Fruit fly (Drosophila melanogaster) whole organism, embryonic: ENCODE results near the gene CG12020.

Source experiments
- Antp ChIP-seq: fragments of 200-800 bp; sonication (Bioruptor generic); optimal IDR thresholded peaks from 3 replicates; lab custom pipeline; 2016; ENCODE audit warnings: missing biosample characterization, missing genetic modification characterization
- Atf3 ChIP-seq: fragments of 200-800 bp; sonication (Bioruptor generic); optimal IDR thresholded peaks from 3 replicates; lab custom pipeline; 2016; ENCODE audit warnings: missing biosample characterization, missing genetic modification characterization
- C15 ChIP-seq: fragments of 200-800 bp; sonication (Bioruptor generic); IDR thresholded peaks from 3 replicates; pipeline ENCODE4 v1.3.6; 2022; ENCODE audit warnings: missing biosample characterization, missing genetic modification characterization
- CG10209 ChIP-seq: fragments of 200-800 bp; sonication (Bioruptor generic); optimal IDR thresholded peaks from 3 replicates; lab custom pipeline; 2017; ENCODE audit warnings: missing biosample characterization, mild to moderate bottlenecking, missing genetic modification characterization, missing genetic modification reagents
- CG10431 ChIP-seq: fragments of 200-800 bp; sonication (Bioruptor generic); optimal IDR thresholded peaks from 3 replicates; lab custom pipeline; 2018; ENCODE audit warnings: missing biosample characterization, mild to moderate bottlenecking, missing genetic modification characterization
- CG11247 ChIP-seq: fragments of 200-800 bp; sonication (Bioruptor generic); IDR thresholded peaks from 2 replicates; pipeline ENCODE4 v1.3.6; 2022; ENCODE audit warnings: missing biosample characterization, missing genetic modification characterization
- CG11504 ChIP-seq: fragments of 200-800 bp; sonication (Bioruptor generic); optimal IDR thresholded peaks from 3 replicates; lab custom pipeline; 2019; ENCODE audit warnings: missing biosample characterization, mild to moderate bottlenecking, missing genetic modification characterization, moderate library complexity
- CG12155 ChIP-seq: fragments of 200-800 bp; sonication (Bioruptor generic); optimal IDR thresholded peaks from 3 replicates; lab custom pipeline; 2016; ENCODE audit warnings: missing biosample characterization, missing genetic modification characterization
- CG12769 ChIP-seq: fragments of 200-800 bp; sonication (Bioruptor generic); optimal IDR thresholded peaks from 2 replicates; lab custom pipeline; 2019; ENCODE audit warnings: missing biosample characterization, mild to moderate bottlenecking, missing genetic modification characterization, moderate library complexity
- CG14050 ChIP-seq: fragments of 200-800 bp; sonication (Bioruptor generic); IDR thresholded peaks from 3 replicates; pipeline ENCODE4 v1.3.6; 2022; ENCODE audit warnings: missing biosample characterization, missing genetic modification characterization
- CG17361 ChIP-seq: fragments of 200-800 bp; sonication (Bioruptor generic); IDR thresholded peaks from 3 replicates; pipeline ENCODE4 v1.3.6; 2022; ENCODE audit warnings: missing biosample characterization, missing genetic modification characterization
- CG2116 ChIP-seq: fragments of 200-800 bp; sonication (Bioruptor generic); optimal IDR thresholded peaks from 3 replicates; lab custom pipeline; 2018; ENCODE audit warnings: missing biosample characterization, mild to moderate bottlenecking, missing genetic modification characterization
- CG2129 ChIP-seq: fragments of 200-800 bp; sonication (Bioruptor generic); IDR thresholded peaks from 2 replicates; pipeline ENCODE4 v1.3.6; 2022; ENCODE audit warnings: missing biosample characterization, missing genetic modification characterization; ENCODE audit not compliant: partially characterized antibody
- CG30403 ChIP-seq: fragments of 200-800 bp; sonication (Bioruptor generic); optimal IDR thresholded peaks from 3 replicates; lab custom pipeline; 2016; ENCODE audit warnings: missing biosample characterization, missing genetic modification characterization
- CG32532 ChIP-seq: fragments of 200-800 bp; sonication (Bioruptor generic); IDR thresholded peaks from 2 replicates; pipeline ENCODE4 v1.3.6; 2022; ENCODE audit warnings: missing biosample characterization, missing genetic modification characterization
- CG32767 ChIP-seq: fragments of 200-800 bp; sonication (Bioruptor generic); IDR thresholded peaks from 2 replicates; pipeline ENCODE4 v1.3.6; 2022; ENCODE audit warnings: missing biosample characterization, missing genetic modification characterization
- CG3726 ChIP-seq: fragments of 200-800 bp; sonication (Bioruptor generic); IDR thresholded peaks from 3 replicates; pipeline ENCODE4, ENCODE4 v1.3.6; 2022; ENCODE audit warnings: missing biosample characterization, missing genetic modification characterization
- CG6689 ChIP-seq: fragments of 200-800 bp; sonication (Bioruptor generic); IDR thresholded peaks from 2 replicates; pipeline ENCODE4 v1.3.6; 2022; ENCODE audit warnings: missing biosample characterization, missing genetic modification characterization
- CG7372 ChIP-seq: fragments of 200-800 bp; sonication (Bioruptor generic); IDR thresholded peaks from 2 replicates; pipeline ENCODE4 v1.3.6; 2022; ENCODE audit warnings: missing biosample characterization, missing genetic modification characterization
- CG8290 ChIP-seq, 3 experiments: fragments of 200-800 bp; sonication (Bioruptor generic); optimal IDR thresholded peaks; 2 replicates each; lab custom pipeline; 2016 to 2019; ENCODE audit warnings: missing biosample characterization in 3 of 3, missing genetic modification characterization in 3 of 3, mild to moderate bottlenecking in 2 of 3, moderate library complexity in 1 of 3
- Camta ChIP-seq: fragments of 200-800 bp; sonication (Bioruptor generic); optimal IDR thresholded peaks from 2 replicates; lab custom pipeline; 2016; ENCODE audit warnings: missing biosample characterization, missing genetic modification characterization
- Dip3 ChIP-seq: fragments of 200-800 bp; sonication (Bioruptor generic); optimal IDR thresholded peaks from 3 replicates; lab custom pipeline; 2016; ENCODE audit warnings: missing biosample characterization, missing genetic modification characterization
- Doc2 ChIP-seq: fragments of 200-800 bp; sonication (Bioruptor generic); IDR thresholded peaks from 2 replicates; pipeline ENCODE4 v1.3.6; 2022; ENCODE audit warnings: missing biosample characterization, missing genetic modification characterization
- Gsc ChIP-seq: fragments of 200-800 bp; sonication (Bioruptor generic); IDR thresholded peaks from 2 replicates; pipeline ENCODE4 v1.3.6; 2022; ENCODE audit warnings: missing biosample characterization, missing genetic modification characterization
- H2.0 ChIP-seq: fragments of 200-800 bp; sonication (Bioruptor generic); IDR thresholded peaks from 2 replicates; pipeline ENCODE4 v1.3.6; 2022; ENCODE audit warnings: missing biosample characterization, missing genetic modification characterization
- Hr3 ChIP-seq: fragments of 200-800 bp; sonication (Bioruptor generic); optimal IDR thresholded peaks from 3 replicates; lab custom pipeline; 2016; ENCODE audit warnings: missing biosample characterization, missing genetic modification characterization
- Jarid2 ChIP-seq: fragments of 200-800 bp; sonication (Bioruptor generic); optimal IDR thresholded peaks from 3 replicates; lab custom pipeline; 2017; ENCODE audit warnings: mild to moderate bottlenecking, missing biosample characterization, missing genetic modification reagents, missing genetic modification characterization
- Lpt ChIP-seq: fragments of >200 bp; optimal IDR thresholded peaks from 2 replicates; lab custom pipeline; 2018; ENCODE audit warnings: missing biosample characterization, missing genetic modification characterization
- MBD-R2 ChIP-seq: fragments of 200-800 bp; sonication (Bioruptor generic); IDR thresholded peaks from 2 replicates; pipeline ENCODE4 v1.3.6; 2022; ENCODE audit warnings: missing biosample characterization, missing genetic modification characterization
- Mad ChIP-seq: fragments of 200-800 bp; sonication (Bioruptor generic); optimal IDR thresholded peaks from 2 replicates; lab custom pipeline; 2016; ENCODE audit warnings: missing biosample characterization, missing genetic modification characterization
- Mrtf ChIP-seq: fragments of 200-800 bp; sonication (Bioruptor generic); IDR thresholded peaks from 3 replicates; pipeline ENCODE4 v1.3.6; 2022; ENCODE audit warnings: missing biosample characterization, missing genetic modification characterization
- NFAT ChIP-seq: fragments of 200-800 bp; sonication (Bioruptor generic); IDR thresholded peaks from 2 replicates; pipeline ENCODE4 v1.3.6; 2022; ENCODE audit warnings: missing biosample characterization, missing genetic modification characterization
- YL-1 ChIP-seq: fragments of 200-800 bp; sonication (Bioruptor generic); optimal IDR thresholded peaks from 3 replicates; lab custom pipeline; 2017; ENCODE audit warnings: missing biosample characterization, mild to moderate bottlenecking, missing genetic modification characterization
- bab2 ChIP-seq: fragments of 200-800 bp; sonication (Bioruptor generic); optimal IDR thresholded peaks from 2 replicates; lab custom pipeline; 2016; ENCODE audit warnings: missing biosample characterization, missing genetic modification characterization
- bcd ChIP-seq: fragments of 200-800 bp; sonication (Bioruptor generic); optimal IDR thresholded peaks from 2 replicates; lab custom pipeline; 2017; ENCODE audit warnings: missing biosample characterization, mild to moderate bottlenecking, missing genetic modification characterization
- btn ChIP-seq: fragments of 200-800 bp; sonication (Bioruptor generic); optimal IDR thresholded peaks from 2 replicates; lab custom pipeline; 2016; ENCODE audit warnings: missing biosample characterization, missing genetic modification characterization
- crc ChIP-seq: fragments of 200-800 bp; sonication (Bioruptor generic); optimal IDR thresholded peaks from 2 replicates; lab custom pipeline; 2016; ENCODE audit warnings: missing biosample characterization, missing genetic modification characterization
- eyg ChIP-seq: fragments of 200-800 bp; sonication (Bioruptor generic); optimal IDR thresholded peaks from 3 replicates; lab custom pipeline; 2016; ENCODE audit warnings: missing biosample characterization, missing genetic modification characterization
- fd96Cb ChIP-seq: fragments of 200-800 bp; sonication (Bioruptor generic); optimal IDR thresholded peaks from 2 replicates; lab custom pipeline; 2018; ENCODE audit warnings: missing biosample characterization, mild to moderate bottlenecking, missing genetic modification characterization, moderate library complexity
- grau ChIP-seq: fragments of 200-800 bp; optimal IDR thresholded peaks from 3 replicates; lab custom pipeline; 2019; ENCODE audit warnings: missing biosample characterization, mild to moderate bottlenecking, missing genetic modification characterization, moderate library complexity
- jing ChIP-seq: fragments of 200-800 bp; sonication (Bioruptor generic); optimal IDR thresholded peaks from 2 replicates; lab custom pipeline; 2018; ENCODE audit warnings: missing biosample characterization, mild to moderate bottlenecking, missing genetic modification characterization
- ken ChIP-seq: fragments of 200-800 bp; sonication (Bioruptor generic); IDR thresholded peaks from 3 replicates; pipeline ENCODE4 v1.3.6; 2022; ENCODE audit warnings: missing biosample characterization, missing genetic modification characterization
- kni ChIP-seq: fragments of 200-800 bp; sonication (Bioruptor generic); optimal IDR thresholded peaks from 3 replicates; lab custom pipeline; 2017; ENCODE audit warnings: mild to moderate bottlenecking, missing biosample characterization, missing genetic modification reagents, missing genetic modification characterization
- lilli ChIP-seq: fragments of 200-800 bp; sonication (Bioruptor generic); optimal IDR thresholded peaks from 3 replicates; lab custom pipeline; 2016; ENCODE audit warnings: missing biosample characterization, missing genetic modification characterization
- nerfin-2 ChIP-seq: fragments of 200-800 bp; sonication (Bioruptor generic); IDR thresholded peaks from 2 replicates; pipeline ENCODE4 v1.3.6; 2022; ENCODE audit warnings: missing biosample characterization, missing genetic modification characterization; ENCODE audit not compliant: partially characterized antibody
- peb ChIP-seq: fragments of 200-800 bp; sonication (Bioruptor generic); IDR thresholded peaks from 2 replicates; pipeline ENCODE4 v1.3.6; 2022; ENCODE audit warnings: missing biosample characterization, missing genetic modification characterization
- pzg ChIP-seq: fragments of 200-800 bp; sonication (Bioruptor generic); optimal IDR thresholded peaks from 3 replicates; lab custom pipeline; 2018; ENCODE audit warnings: missing biosample characterization, mild to moderate bottlenecking, missing genetic modification characterization, moderate library complexity
- run ChIP-seq: fragments of 200-800 bp; sonication (Bioruptor generic); optimal IDR thresholded peaks from 3 replicates; lab custom pipeline; 2018; ENCODE audit warnings: missing biosample characterization, mild to moderate bottlenecking, missing genetic modification characterization
- seq ChIP-seq: fragments of 200-800 bp; sonication (Bioruptor generic); IDR thresholded peaks from 2 replicates; pipeline ENCODE4 v1.3.6; 2022; ENCODE audit warnings: missing biosample characterization, missing genetic modification characterization
- wek ChIP-seq: fragments of 200-800 bp; sonication (Bioruptor generic); optimal IDR thresholded peaks from 3 replicates; lab custom pipeline; 2018; ENCODE audit warnings: missing biosample characterization, mild to moderate bottlenecking, missing genetic modification characterization, moderate library complexity

CG12020 gene

dm6 chr3L:1794943-1795696 lies 2.0 kb upstream of the CG12020 start, which contains the start of the genes alpha-Spec, dlt and Cdc37 (continued):
- peak; percentile 6 for TF ChIP-seq Camta (GFP tag; lab: Kevin White, UChicago)
- TF ChIP-seq CG7372, result no peak
- no peak for TF ChIP-seq CG11504 (tag; lab: Kevin White, UChicago)
- TF ChIP-seq CG32767, result no peak; the same call in 1 of the 2 replicates
- no peak for TF ChIP-seq CG12769
- TF ChIP-seq pzg (GFP tag; lab: Kevin White, UChicago), result peak; percentile 84
- TF ChIP-seq wek (GFP tag; lab: Kevin White, UChicago), result no peak
- no peak for TF ChIP-seq Antp (GFP tag; lab: Kevin White, UChicago)
- TF ChIP-seq CG10209 (GFP tag; lab: Kevin White, UChicago), result peak; percentile 2
- TF ChIP-seq fd96Cb, result no peak
- no peak for TF ChIP-seq Atf3 (GFP tag; lab: Kevin White, UChicago)
- TF ChIP-seq Mad (GFP tag; lab: Kevin White, UChicago), result no peak
- peak; percentile 20 for TF ChIP-seq CG30403 (GFP tag; lab: Kevin White, UChicago)
- TF ChIP-seq Gsc (GFP tag; lab: Robert Waterston, UW), result no peak
- TF ChIP-seq kni (GFP tag; lab: Kevin White, UChicago), result peak; percentile 40
- peak; percentile 16 for TF ChIP-seq Dip3 (GFP tag; lab: Kevin White, UChicago)
- peak; percentile 85 for TF ChIP-seq YL-1 (GFP tag; lab: Kevin White, UChicago)
- TF ChIP-seq H2.0 (GFP tag; lab: Robert Waterston, UW), result no peak
- TF ChIP-seq Lpt (GFP tag; lab: Kevin White, UChicago), result no peak
- TF ChIP-seq run (tag; lab: Kevin White, UChicago), result no peak
- no peak for TF ChIP-seq crc (GFP tag; lab: Kevin White, UChicago)
- 0 out of 2 replicates have a peak, but pooled peaks have one; percentile 16 for TF ChIP-seq NFAT (GFP tag; lab: Robert Waterston, UW)
- TF ChIP-seq ken (GFP tag; lab: Robert Waterston, UW), result no peak
- no peak for TF ChIP-seq Mrtf (GFP tag; lab: Robert Waterston, UW)
- peak; percentile 48 for TF ChIP-seq grau
- TF ChIP-seq seq, result peak; percentile 51; the same call in 1 of the 2 replicates
- TF ChIP-seq nerfin-2 (GFP tag; lab: Robert Waterston, UW), result peak; percentile 77
- TF ChIP-seq CG11247, result no peak
- TF ChIP-seq CG32532, result peak; percentile 9; the same call in 1 of the 2 replicates
- no peak for TF ChIP-seq peb (GFP tag; lab: Robert Waterston, UW)
- peak; percentile 82 for TF ChIP-seq CG2116 (GFP tag; lab: Kevin White, UChicago)
- no peak for TF ChIP-seq CG3726
- TF ChIP-seq CG10431 (GFP tag; lab: Kevin White, UChicago), result peak; percentile 59
- TF ChIP-seq Doc2 (GFP tag; lab: Robert Waterston, UW), result no peak
- peak; percentile 38; the same call in 1 of the 2 replicates for TF ChIP-seq CG2129 (GFP tag; lab: Robert Waterston, UW)
- TF ChIP-seq CG12155 (GFP tag; lab: Kevin White, UChicago), result no peak
- TF ChIP-seq CG8290 (GFP tag; optimal IDR thresholded peaks at IDR 0.05; lab: Kevin White, UChicago), result no peak
- TF ChIP-seq CG8290 (tag; optimal IDR thresholded peaks at IDR 0.05; lab: Kevin White, UChicago), result no peak
- no peak for TF ChIP-seq CG17361 (GFP tag; lab: Robert Waterston, UW)
- TF ChIP-seq MBD-R2, result peak; percentile 29; the same call in 1 of the 2 replicates
- no peak for TF ChIP-seq CG6689 (GFP tag; lab: Robert Waterston, UW)
- TF ChIP-seq bcd, result no peak
- peak; percentile 5 for TF ChIP-seq Hr3 (GFP tag; lab: Kevin White, UChicago)
- no peak for TF ChIP-seq jing (GFP tag; lab: Kevin White, UChicago)
- TF ChIP-seq CG14050 (GFP tag; lab: Robert Waterston, UW), result no peak
- TF ChIP-seq eyg (GFP tag; lab: Kevin White, UChicago), result peak; percentile 34
- peak; percentile 15 for TF ChIP-seq lilli (GFP tag; lab: Kevin White, UChicago)
- TF ChIP-seq C15 (GFP tag; lab: Robert Waterston, UW), result no peak
- no peak for TF ChIP-seq btn (GFP tag; lab: Kevin White, UChicago)
- TF ChIP-seq Jarid2, result no peak
- TF ChIP-seq bab2, result no peak
